Fruit fly (Drosophila melanogaster) whole organism, embryonic: ENCODE results near the gene Pvr.

Experiments
- Antp ChIP-seq: fragments of 200-800 bp; sonication (Bioruptor generic); optimal IDR thresholded peaks from 3 replicates; lab custom pipeline; 2016; ENCODE audit warnings: missing biosample characterization, missing genetic modification characterization
- BEAF-32 ChIP-seq: fragments of 200-800 bp; sonication (Bioruptor generic); optimal IDR thresholded peaks from 3 replicates; lab custom pipeline; 2017; ENCODE audit warnings: missing biosample characterization, missing genetic modification characterization, mild to moderate bottlenecking, moderate library complexity, missing genetic modification reagents
- CG10979 ChIP-seq: fragments of 200-800 bp; sonication (Bioruptor generic); optimal IDR thresholded peaks from 2 replicates; lab custom pipeline; 2018; ENCODE audit warnings: missing biosample characterization, mild to moderate bottlenecking, missing genetic modification characterization, moderate library complexity
- CG11093 ChIP-seq: fragments of 200-800 bp; sonication (Bioruptor generic); IDR thresholded peaks from 3 replicates; pipeline ENCODE4 v1.3.6; 2022; ENCODE audit warnings: missing biosample characterization, missing genetic modification characterization
- CG13123 ChIP-seq: fragments of 200-800 bp; sonication (Bioruptor generic); optimal IDR thresholded peaks from 2 replicates; lab custom pipeline; 2016; ENCODE audit warnings: missing biosample characterization, missing genetic modification characterization
- CG13775 ChIP-seq: fragments of 200-800 bp; sonication (Bioruptor generic); optimal IDR thresholded peaks from 3 replicates; lab custom pipeline; 2017; ENCODE audit warnings: missing biosample characterization, mild to moderate bottlenecking, missing genetic modification characterization
- CG14014 ChIP-seq: fragments of 200-800 bp; sonication (Bioruptor generic); IDR thresholded peaks from 2 replicates; pipeline ENCODE4 v1.3.6; 2022; ENCODE audit warnings: missing biosample characterization, missing genetic modification characterization
- CG14860 ChIP-seq: fragments of 200-800 bp; sonication (Bioruptor generic); IDR thresholded peaks from 3 replicates; pipeline ENCODE4 v1.3.6; 2022; ENCODE audit warnings: missing biosample characterization, missing genetic modification characterization; ENCODE audit not compliant: partially characterized antibody
- CG1529 ChIP-seq: fragments of 200-800 bp; sonication (Bioruptor generic); optimal IDR thresholded peaks from 3 replicates; lab custom pipeline; 2018; ENCODE audit warnings: missing biosample characterization, missing genetic modification characterization
- CG1602 ChIP-seq: fragments of 200-800 bp; sonication (Bioruptor generic); optimal IDR thresholded peaks from 3 replicates; lab custom pipeline; 2016; ENCODE audit warnings: missing biosample characterization, missing genetic modification characterization
- CG17568 ChIP-seq: fragments of 200-800 bp; sonication (Bioruptor generic); optimal IDR thresholded peaks from 2 replicates; lab custom pipeline; 2018; ENCODE audit warnings: missing biosample characterization, mild to moderate bottlenecking, missing genetic modification characterization, moderate library complexity
- CG17802 ChIP-seq: fragments of 200-800 bp; sonication (Bioruptor generic); optimal IDR thresholded peaks from 2 replicates; lab custom pipeline; 2018; ENCODE audit warnings: missing biosample characterization, mild to moderate bottlenecking, missing genetic modification characterization, moderate library complexity
- CG17912 ChIP-seq: fragments of 200-800 bp; sonication (Bioruptor generic); optimal IDR thresholded peaks from 2 replicates; lab custom pipeline; 2018; ENCODE audit warnings: missing biosample characterization, mild to moderate bottlenecking, missing genetic modification characterization
- CG18011 ChIP-seq: fragments of 200-800 bp; sonication (Bioruptor generic); optimal IDR thresholded peaks from 2 replicates; lab custom pipeline; 2017; ENCODE audit warnings: missing biosample characterization, missing genetic modification characterization, mild to moderate bottlenecking, moderate library complexity, missing genotype
- CG30020 ChIP-seq: fragments of 200-800 bp; optimal IDR thresholded peaks from 2 replicates; lab custom pipeline; 2019; ENCODE audit warnings: missing biosample characterization, mild to moderate bottlenecking, missing genetic modification characterization, moderate library complexity
- CG4328 ChIP-seq: fragments of 200-800 bp; sonication (Bioruptor generic); optimal IDR thresholded peaks from 3 replicates; lab custom pipeline; 2017; ENCODE audit warnings: missing biosample characterization, missing genetic modification reagents, missing genetic modification characterization
- CG4854 ChIP-seq: fragments of 200-800 bp; sonication (Bioruptor generic); optimal IDR thresholded peaks from 2 replicates; lab custom pipeline; 2016; ENCODE audit warnings: missing biosample characterization, missing genetic modification characterization, inconsistent platforms
- CG7271 ChIP-seq: fragments of 200-800 bp; sonication (Bioruptor generic); optimal IDR thresholded peaks from 2 replicates; lab custom pipeline; 2018; ENCODE audit warnings: missing biosample characterization, mild to moderate bottlenecking, missing genetic modification characterization, moderate library complexity
- CG8290 ChIP-seq, 3 experiments: fragments of 200-800 bp; sonication (Bioruptor generic); optimal IDR thresholded peaks; 2 replicates each; lab custom pipeline; 2016 to 2019; ENCODE audit warnings: missing biosample characterization in 3 of 3, missing genetic modification characterization in 3 of 3, mild to moderate bottlenecking in 2 of 3, moderate library complexity in 1 of 3
- CG8388 ChIP-seq: fragments of 200-800 bp; sonication (Bioruptor generic); optimal IDR thresholded peaks from 2 replicates; lab custom pipeline; 2019; ENCODE audit warnings: missing biosample characterization, mild to moderate bottlenecking, missing genetic modification characterization, moderate library complexity
- CG8478 ChIP-seq: fragments of >200 bp; optimal IDR thresholded peaks from 2 replicates; lab custom pipeline; 2018
- CG9932 ChIP-seq: fragments of 200-800 bp; sonication (Bioruptor generic); IDR thresholded peaks from 2 replicates; pipeline ENCODE4 v1.3.6; 2022; ENCODE audit warnings: missing biosample characterization, missing genetic modification characterization
- CkIIα-i1 ChIP-seq: fragments of 200-800 bp; sonication (Bioruptor generic); IDR thresholded peaks from 2 replicates; pipeline ENCODE4 v1.3.6; 2022; ENCODE audit warnings: missing biosample characterization, missing genetic modification characterization
- D19B ChIP-seq: fragments of 200-800 bp; sonication (Bioruptor generic); optimal IDR thresholded peaks from 2 replicates; lab custom pipeline; 2017; ENCODE audit warnings: missing biosample characterization, mild to moderate bottlenecking, missing genetic modification characterization
- Gsc ChIP-seq: fragments of 200-800 bp; sonication (Bioruptor generic); IDR thresholded peaks from 2 replicates; pipeline ENCODE4 v1.3.6; 2022; ENCODE audit warnings: missing biosample characterization, missing genetic modification characterization
- Kr ChIP-seq: fragments of 200-800 bp; sonication (Bioruptor generic); optimal IDR thresholded peaks from 2 replicates; lab custom pipeline; 2017; ENCODE audit warnings: missing biosample characterization, mild to moderate bottlenecking, missing genetic modification characterization
- Mad ChIP-seq: fragments of 200-800 bp; sonication (Bioruptor generic); optimal IDR thresholded peaks from 2 replicates; lab custom pipeline; 2016; ENCODE audit warnings: missing biosample characterization, missing genetic modification characterization
- Mes4 ChIP-seq: fragments of 200-800 bp; sonication (Bioruptor generic); optimal IDR thresholded peaks from 2 replicates; lab custom pipeline; 2016; ENCODE audit warnings: missing biosample characterization, missing genetic modification characterization
- NC2β ChIP-seq: fragments of 200-800 bp; sonication (Bioruptor generic); optimal IDR thresholded peaks from 2 replicates; lab custom pipeline; 2016; ENCODE audit warnings: missing biosample characterization, missing genetic modification characterization
- Oaz ChIP-seq: fragments of 200-800 bp; sonication (Bioruptor generic); IDR thresholded peaks from 2 replicates; pipeline ENCODE4 v1.3.6; 2022; ENCODE audit warnings: missing biosample characterization, missing genetic modification characterization
- Scr ChIP-seq: fragments of 200-800 bp; sonication (Bioruptor generic); IDR thresholded peaks from 2 replicates; pipeline ENCODE4 v1.3.6; 2022; ENCODE audit warnings: missing biosample characterization, missing genetic modification characterization; ENCODE audit not compliant: partially characterized antibody
- Spps ChIP-seq: fragments of 200-800 bp; sonication (Bioruptor generic); optimal IDR thresholded peaks from 2 replicates; lab custom pipeline; 2018; ENCODE audit warnings: missing biosample characterization, mild to moderate bottlenecking, missing genetic modification characterization
- Tbp ChIP-seq: fragments of >200 bp; optimal IDR thresholded peaks from 2 replicates; lab custom pipeline; 2018; ENCODE audit warnings: missing biosample characterization, missing genetic modification characterization
- Usf ChIP-seq: fragments of 200-800 bp; sonication (Bioruptor generic); optimal IDR thresholded peaks from 2 replicates; lab custom pipeline; 2017; ENCODE audit warnings: missing genotype, missing biosample characterization, missing genetic modification characterization
- bigmax ChIP-seq: fragments of 200-800 bp; sonication (Bioruptor generic); optimal IDR thresholded peaks from 2 replicates; lab custom pipeline; 2018; ENCODE audit warnings: missing biosample characterization, mild to moderate bottlenecking, missing genetic modification characterization
- ci ChIP-seq: fragments of 200-800 bp; sonication (Bioruptor generic); IDR thresholded peaks from 3 replicates; pipeline ENCODE4 v1.3.6; 2022; ENCODE audit warnings: missing biosample characterization, missing genetic modification characterization
- dan ChIP-seq: fragments of 200-800 bp; sonication (Bioruptor generic); IDR thresholded peaks from 2 replicates; pipeline ENCODE4 v1.3.6; 2022; ENCODE audit warnings: missing biosample characterization, missing genetic modification characterization
- dmrt11E ChIP-seq: fragments of 200-800 bp; sonication (Bioruptor generic); optimal IDR thresholded peaks from 3 replicates; lab custom pipeline; 2018; ENCODE audit warnings: missing biosample characterization, mild to moderate bottlenecking, missing genetic modification characterization, moderate library complexity
- dmrt99B ChIP-seq: fragments of 200-800 bp; sonication (Bioruptor generic); optimal IDR thresholded peaks from 2 replicates; lab custom pipeline; 2018; ENCODE audit warnings: missing biosample characterization, mild to moderate bottlenecking, missing genetic modification characterization, moderate library complexity
- dpn ChIP-seq, 2 experiments: fragments of 200-800 bp; sonication (Bioruptor generic); optimal IDR thresholded peaks; 3 replicates each; lab custom pipeline; 2016; ENCODE audit warnings: missing biosample characterization in 2 of 2, missing genetic modification characterization in 2 of 2
- gro ChIP-seq: fragments of 200-800 bp; sonication (Bioruptor generic); optimal IDR thresholded peaks from 2 replicates; lab custom pipeline; 2016; ENCODE audit warnings: missing biosample characterization, missing genetic modification characterization
- hth ChIP-seq: fragments of >200 bp; optimal IDR thresholded peaks from 2 replicates; lab custom pipeline; 2017; ENCODE audit warnings: inconsistent platforms
- luna ChIP-seq: fragments of 200-800 bp; sonication (Bioruptor generic); optimal IDR thresholded peaks from 2 replicates; lab custom pipeline; 2016; ENCODE audit warnings: missing biosample characterization, missing genetic modification characterization
- pros ChIP-seq: fragments of 200-800 bp; sonication (Bioruptor generic); optimal IDR thresholded peaks from 3 replicates; lab custom pipeline; 2019; ENCODE audit warnings: missing biosample characterization, mild to moderate bottlenecking, missing genetic modification characterization, moderate library complexity
- repo ChIP-seq: fragments of 200-800 bp; sonication (Bioruptor generic); optimal IDR thresholded peaks from 2 replicates; lab custom pipeline; 2016; ENCODE audit warnings: missing biosample characterization, missing genetic modification characterization
- sim ChIP-seq: fragments of 200-800 bp; sonication (Bioruptor generic); IDR thresholded peaks from 2 replicates; pipeline ENCODE4 v1.3.6; 2022; ENCODE audit warnings: missing biosample characterization, missing genetic modification characterization
- tap ChIP-seq: fragments of 200-800 bp; optimal IDR thresholded peaks from 3 replicates; lab custom pipeline; 2019; ENCODE audit warnings: missing biosample characterization, mild to moderate bottlenecking, missing genetic modification characterization, moderate library complexity
- yki ChIP-seq: fragments of >200 bp; optimal IDR thresholded peaks from 3 replicates; lab custom pipeline; 2018
- zen ChIP-seq: fragments of 200-800 bp; sonication (Bioruptor generic); optimal IDR thresholded peaks from 3 replicates; lab custom pipeline; 2018; ENCODE audit warnings: missing biosample characterization, mild to moderate bottlenecking, missing genetic modification characterization, moderate library complexity
- zen2 ChIP-seq: fragments of 200-800 bp; sonication (Bioruptor generic); IDR thresholded peaks from 3 replicates; pipeline ENCODE4 v1.3.6; 2022; ENCODE audit warnings: missing biosample characterization, missing genetic modification characterization; ENCODE audit not compliant: partially characterized antibody

Pvr gene

dm6 chr2L:8277561-8278201 is 38.0 kb upstream of the Pvr start (continued):
- TF ChIP-seq CG1602 (GFP tag; lab: Kevin White, UChicago), result peak; percentile 99
- peak; percentile 94 for TF ChIP-seq Mes4
- peak; percentile 93 to 97 for TF ChIP-seq dpn (GFP tag; optimal IDR thresholded peaks at IDR 0.05; lab: Kevin White, UChicago)
- TF ChIP-seq Mad (GFP tag; lab: Kevin White, UChicago), result peak; percentile 96
- peak; percentile 98 for TF ChIP-seq CG14014 (GFP tag; lab: Robert Waterston, UW)
- TF ChIP-seq CG18011, result peak; percentile 85
- TF ChIP-seq CG8290 (GFP tag; optimal IDR thresholded peaks at IDR 0.05; lab: Kevin White, UChicago), result peak; percentile 99
- TF ChIP-seq CG8290 (tag; optimal IDR thresholded peaks at IDR 0.05; lab: Kevin White, UChicago), result peak; percentile 40 to 92
- peak; percentile 58 for TF ChIP-seq Antp (GFP tag; lab: Kevin White, UChicago)
- TF ChIP-seq NC2β (GFP tag; lab: Kevin White, UChicago), result peak; percentile 94
- peak; percentile 77 for TF ChIP-seq Kr (GFP tag; lab: Kevin White, UChicago)
- TF ChIP-seq CG17568 (GFP tag; lab: Kevin White, UChicago), result peak; percentile 96
- peak; percentile 97 for TF ChIP-seq CG11093 (GFP tag; lab: Robert Waterston, UW)
- peak; percentile 84 for TF ChIP-seq CG17912 (GFP tag; lab: Kevin White, UChicago)
- TF ChIP-seq CG9932 (GFP tag; lab: Robert Waterston, UW), result peak; percentile 93
- no peak for TF ChIP-seq Scr
- TF ChIP-seq D19B (GFP tag; lab: Kevin White, UChicago), result peak; percentile 77
- TF ChIP-seq CG4328 (GFP tag; lab: Kevin White, UChicago), result peak; percentile 91
- TF ChIP-seq Usf (GFP tag; lab: Kevin White, UChicago), result peak; percentile 88
- TF ChIP-seq yki (lab: Kevin White, UChicago), result peak; percentile 6
- peak; percentile 67 for TF ChIP-seq CG30020 (tag; lab: Kevin White, UChicago)
- TF ChIP-seq CG10979 (tag; lab: Kevin White, UChicago), result peak; percentile 99
- no peak; the same call in 1 of the 2 replicates for TF ChIP-seq dan (GFP tag; lab: Robert Waterston, UW)
- no peak for TF ChIP-seq zen2 (GFP tag; lab: Robert Waterston, UW)
- peak; percentile 98 for TF ChIP-seq CG8388 (GFP tag; lab: Kevin White, UChicago)
- TF ChIP-seq CkIIα-i1, result peak; percentile 78; the same call in 1 of the 2 replicates
- peak; percentile 79 for TF ChIP-seq gro
- peak; percentile 90 for TF ChIP-seq CG4854 (GFP tag; lab: Kevin White, UChicago)
- peak; percentile 61 for TF ChIP-seq bigmax (GFP tag; lab: Kevin White, UChicago)
- peak; percentile 98 for TF ChIP-seq CG1529 (GFP tag; lab: Kevin White, UChicago)
- TF ChIP-seq Gsc, result no peak; the same call in 1 of the 2 replicates
- TF ChIP-seq CG17802, result peak; percentile 87
- no peak for TF ChIP-seq Tbp (GFP tag; lab: Kevin White, UChicago)
- TF ChIP-seq CG7271 (tag; lab: Kevin White, UChicago), result peak; percentile 92
- peak; percentile 99 for TF ChIP-seq dmrt11E (tag; lab: Kevin White, UChicago)
- peak; percentile 0 for TF ChIP-seq BEAF-32 (GFP tag; lab: Kevin White, UChicago)
- TF ChIP-seq CG8478 (lab: Kevin White, UChicago), result no peak
- TF ChIP-seq luna, result no peak
- peak; percentile 99 for TF ChIP-seq dmrt99B (tag; lab: Kevin White, UChicago)
- peak; percentile 93 for TF ChIP-seq tap
- peak; percentile 83 for TF ChIP-seq repo (GFP tag; lab: Kevin White, UChicago)
- no peak for TF ChIP-seq hth (lab: Kevin White, UChicago)
- peak; percentile 97 for TF ChIP-seq Oaz
- peak; percentile 97 for TF ChIP-seq CG13775 (GFP tag; lab: Kevin White, UChicago)
- peak; percentile 98 for TF ChIP-seq zen
- peak; percentile 99 for TF ChIP-seq ci (GFP tag; lab: Robert Waterston, UW)
- TF ChIP-seq Spps (tag; lab: Kevin White, UChicago), result peak; percentile 99
- TF ChIP-seq CG13123 (GFP tag; lab: Kevin White, UChicago), result peak; percentile 97
- peak; percentile 78 for TF ChIP-seq pros (GFP tag; lab: Kevin White, UChicago)
- TF ChIP-seq sim (GFP tag; lab: Robert Waterston, UW), result peak; percentile 99
- no peak for TF ChIP-seq CG14860 (GFP tag; lab: Robert Waterston, UW)
